Fruit fly (Drosophila melanogaster): Measurements from ENCODE around the gene Vps11.

The Vps11 gene

DNA sequence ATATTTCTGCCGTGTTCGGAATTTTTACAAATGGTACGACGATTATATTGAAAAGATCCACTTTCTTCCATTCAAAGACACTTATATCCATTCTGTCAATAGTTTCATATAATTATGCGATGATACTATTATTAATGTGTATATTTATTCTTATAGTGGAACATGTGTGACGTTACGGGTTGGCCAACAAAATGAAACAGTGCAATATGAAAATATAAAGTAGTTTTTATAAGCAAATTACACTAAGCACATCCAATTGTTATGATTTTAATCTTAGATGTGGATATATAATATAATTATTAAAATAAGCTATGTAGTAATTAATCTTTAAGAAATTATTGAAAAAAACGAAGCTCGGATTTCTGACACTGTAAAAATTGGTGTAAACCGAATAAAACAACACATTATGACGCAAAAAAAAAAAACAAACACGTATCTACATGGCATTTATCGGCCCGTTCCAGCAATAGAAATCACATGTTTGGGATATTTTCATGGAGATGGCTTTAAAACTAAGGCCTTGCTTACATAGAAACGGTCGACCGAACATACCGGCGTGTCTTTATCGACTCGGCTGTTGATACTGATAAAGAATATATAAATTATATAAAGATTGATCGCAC, at the start of gene Vps11:
Gene Vps11, minus strand, starts transcription at position 203 of the 623 bp plus-strand sequence.
- TF ChIP-seq CTCF (optimal IDR thresholded peaks at IDR 0.05) (no peak), CG8478 (optimal IDR thresholded peaks at IDR 0.05) (no peak)

DNA sequence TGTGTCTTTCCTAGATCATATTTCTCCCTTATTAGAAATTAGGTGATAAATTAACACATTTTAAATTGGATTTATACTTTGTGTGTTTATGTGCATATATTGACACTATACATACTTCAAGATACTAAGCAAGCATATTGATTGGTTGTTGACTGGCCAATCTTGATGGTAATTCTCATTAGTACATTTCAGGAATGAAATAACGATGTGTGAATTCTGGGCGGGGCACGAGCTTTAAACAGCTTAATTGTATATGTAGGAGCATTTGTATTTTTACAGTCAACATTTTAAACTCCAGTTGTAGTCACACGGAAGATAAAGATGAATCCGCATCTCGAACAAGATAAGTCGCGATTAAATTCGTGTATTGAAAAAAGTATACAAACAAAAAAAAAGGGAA, 23.8 kb upstream of the Vps11 start, which contains the start of gene CG34031:
Gene CG34031, plus strand, starts transcription at position 301 of the 400 bp plus-strand sequence.
- TF ChIP-seq CG8478 (optimal IDR thresholded peaks at IDR 0.05) (no peak), CTCF (optimal IDR thresholded peaks at IDR 0.05) (no peak)

DNA sequence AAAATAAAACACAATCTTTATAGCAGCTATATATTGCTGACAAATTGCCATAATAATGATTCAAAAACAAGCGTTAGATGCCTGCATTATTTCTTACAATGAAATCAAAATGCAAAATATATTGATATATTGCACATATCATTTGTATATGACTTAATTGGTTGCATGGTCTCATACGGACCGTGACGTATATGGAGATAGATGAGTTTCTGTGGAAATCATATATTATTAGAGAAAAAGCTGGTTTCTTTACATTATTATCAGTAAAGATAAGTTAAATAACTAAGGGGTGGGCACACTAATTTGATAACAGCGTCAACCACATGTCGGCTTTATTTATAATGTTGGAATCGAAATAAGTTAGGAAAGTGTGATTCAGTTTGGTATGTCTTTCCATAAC, 24.6 kb downstream of the Vps11 start, which contains the start of gene CG33217:
Gene CG33217, plus strand, starts transcription at position 290 of the 400 bp plus-strand sequence.
- TF ChIP-seq CTCF (optimal IDR thresholded peaks at IDR 0.05) (no peak), CG8478 (optimal IDR thresholded peaks at IDR 0.05) (no peak)

DNA sequence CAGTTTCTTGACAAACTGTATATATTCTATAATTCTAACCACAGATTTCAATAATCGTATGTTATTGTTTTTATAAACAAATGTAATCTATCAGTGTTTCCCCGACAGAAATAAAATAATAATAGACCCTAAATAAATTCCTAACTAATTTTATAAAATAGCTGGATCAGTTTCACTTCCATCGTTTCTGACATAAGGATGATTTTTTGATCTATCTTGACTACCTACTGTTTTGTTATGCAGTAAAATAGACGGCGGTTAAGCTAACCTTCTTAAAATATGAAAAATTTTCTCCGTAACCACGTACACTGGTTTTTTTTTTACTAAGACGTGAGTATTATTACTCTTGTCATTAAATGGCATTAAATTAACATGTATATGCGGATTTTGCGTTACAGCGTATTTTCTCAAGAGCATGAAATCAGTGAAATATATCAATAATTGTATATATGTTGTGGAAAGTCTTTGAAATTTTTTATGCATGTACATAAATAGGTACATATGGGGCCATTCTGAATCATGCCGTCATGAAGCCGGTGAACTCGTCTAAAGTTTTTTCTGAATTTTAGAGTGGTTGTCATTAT, 50.8 kb downstream of the Vps11 start:
- TF ChIP-seq CG8478 (optimal IDR thresholded peaks at IDR 0.05) (no peak), CTCF (optimal IDR thresholded peaks at IDR 0.05) (no peak)

Measured in S2 (cell line).